Worm (Caenorhabditis elegans) whole organism, early embryonic: Measurements from ENCODE around the gene irld-12.

ENCODE experiments used
- F13C5.2 ChIP-seq: sonication (generic microtip); optimal IDR thresholded peaks from 2 replicates; lab custom pipeline; 2017; ENCODE audit warnings: mild to moderate bottlenecking, missing genetic modification characterization, inconsistent platforms, missing compliant biosample characterization
- aly-1 ChIP-seq: sonication (generic microtip); optimal IDR thresholded peaks from 2 replicates; lab custom pipeline; 2016; ENCODE audit warnings: missing genetic modification characterization, missing compliant biosample characterization
- ama-1 ChIP-seq: fragments of 150-350 bp; optimal IDR thresholded peaks from 2 replicates; lab custom pipeline; 2014
- flt-1 ChIP-seq: fragments of 200-800 bp; sonication (Bioruptor generic); IDR thresholded peaks from 2 replicates; pipeline ENCODE4 v1.3.6; 2022; ENCODE audit warnings: missing genetic modification characterization, missing compliant biosample characterization
- hmbx-1 ChIP-seq: sonication (generic microtip); optimal IDR thresholded peaks from 2 replicates; lab custom pipeline; 2016; ENCODE audit warnings: mild to moderate bottlenecking, missing genetic modification characterization, missing compliant biosample characterization
- hmg-4 ChIP-seq: fragments of 200-800 bp; sonication (Bioruptor generic); optimal IDR thresholded peaks from 2 replicates; lab custom pipeline; 2018; ENCODE audit warnings: mild to moderate bottlenecking, missing genetic modification characterization, missing compliant biosample characterization
- hnd-1 ChIP-seq: sonication (generic microtip); optimal IDR thresholded peaks from 2 replicates; lab custom pipeline; 2016; ENCODE audit warnings: missing genetic modification characterization, missing compliant biosample characterization
- pes-1 ChIP-seq: fragments of 200-800 bp; sonication (Bioruptor generic); IDR thresholded peaks from 2 replicates; pipeline ENCODE4 v1.3.6; 2022; ENCODE audit warnings: missing genetic modification reagents, missing genetic modification characterization, missing compliant biosample characterization
- scrt-1 ChIP-seq: fragments of 200-800 bp; sonication (Bioruptor generic); IDR thresholded peaks from 2 replicates; pipeline ENCODE4 v1.3.6; 2022; ENCODE audit warnings: missing genetic modification characterization, missing compliant biosample characterization
- tbx-11 ChIP-seq: fragments of 200-800 bp; sonication (Bioruptor generic); IDR thresholded peaks from 2 replicates; pipeline ENCODE4 v1.3.6; 2022; ENCODE audit warnings: missing genetic modification characterization, missing compliant biosample characterization
- tbx-37 ChIP-seq: fragments of 200-800 bp; sonication (Bioruptor generic); conservative IDR thresholded peaks from 2 replicates; pipeline ENCODE4 v1.3.6; 2022; ENCODE audit warnings: missing genetic modification reagents, missing genetic modification characterization, missing compliant biosample characterization
- tra-4 ChIP-seq: sonication (generic microtip); optimal IDR thresholded peaks from 2 replicates; lab custom pipeline; 2017; ENCODE audit warnings: missing genetic modification characterization, missing compliant biosample characterization

DNA sequence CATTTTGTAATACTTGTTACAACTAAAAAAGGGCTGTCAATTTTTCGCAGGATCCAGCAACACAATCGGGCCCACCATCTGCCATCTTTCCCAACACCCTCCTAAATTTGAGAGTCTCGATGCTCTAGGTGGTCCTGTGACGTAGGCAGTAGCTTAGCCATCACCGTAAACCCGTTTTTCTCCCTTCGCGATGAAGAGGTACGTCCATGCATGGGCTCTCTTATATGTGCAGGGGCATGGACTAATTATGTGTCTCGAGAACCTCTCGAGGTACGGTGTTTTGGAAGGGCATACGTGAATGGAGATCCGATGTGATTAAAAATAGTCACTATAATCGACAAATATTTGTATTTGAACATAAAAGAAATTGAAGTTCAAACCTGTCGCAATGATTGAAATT lies 19.7 kb upstream of the irld-12 start:
- no peak for TF ChIP-seq ama-1 (lab: Kevin White, UChicago)
- no peak for TF ChIP-seq tra-4 (tag; lab: Kevin White, UChicago)
- no peak for TF ChIP-seq tbx-37 (GFP tag; lab: Robert Waterston, UW)
- TF ChIP-seq F13C5.2 (tag; lab: Kevin White, UChicago): no peak
- TF ChIP-seq hnd-1 (tag; lab: Kevin White, UChicago): no peak
- no peak for TF ChIP-seq tbx-11
- no peak for TF ChIP-seq flt-1 (GFP tag; lab: Robert Waterston, UW)
- no peak for TF ChIP-seq scrt-1 (GFP tag; lab: Robert Waterston, UW)
- TF ChIP-seq aly-1 (tag; lab: Kevin White, UChicago): no peak
- no peak for TF ChIP-seq pes-1
- TF ChIP-seq hmg-4 (GFP tag; lab: Kevin White, UChicago): no peak
- no peak for TF ChIP-seq hmbx-1 (tag; lab: Kevin White, UChicago)
